Worm (Caenorhabditis elegans) whole organism, early embryonic: Measurements from ENCODE around the gene F52B10.3.

Experiments
- B0310.2 ChIP-seq: sonication (generic microtip); optimal IDR thresholded peaks from 2 replicates; lab custom pipeline; 2016; ENCODE audit warnings: mild to moderate bottlenecking, missing genetic modification characterization, missing compliant biosample characterization
- F13C5.2 ChIP-seq: sonication (generic microtip); optimal IDR thresholded peaks from 2 replicates; lab custom pipeline; 2017; ENCODE audit warnings: mild to moderate bottlenecking, missing genetic modification characterization, inconsistent platforms, missing compliant biosample characterization
- aly-1 ChIP-seq: sonication (generic microtip); optimal IDR thresholded peaks from 2 replicates; lab custom pipeline; 2016; ENCODE audit warnings: missing genetic modification characterization, missing compliant biosample characterization
- ama-1 ChIP-seq: fragments of 150-350 bp; optimal IDR thresholded peaks from 2 replicates; lab custom pipeline; 2014
- ceh-13 ChIP-seq: fragments of 200-800 bp; sonication (Bioruptor generic); optimal IDR thresholded peaks from 2 replicates; lab custom pipeline; 2018; ENCODE audit warnings: mild to moderate bottlenecking, missing genetic modification characterization, missing compliant biosample characterization
- ceh-36 ChIP-seq: sonication (generic microtip); optimal IDR thresholded peaks from 2 replicates; lab custom pipeline; 2016; ENCODE audit warnings: missing genetic modification characterization, inconsistent platforms, missing compliant biosample characterization
- ets-7 ChIP-seq: sonication (generic microtip); optimal IDR thresholded peaks from 2 replicates; lab custom pipeline; 2016; ENCODE audit warnings: missing genotype, missing genetic modification characterization, missing compliant biosample characterization
- flt-1 ChIP-seq: fragments of 200-800 bp; sonication (Bioruptor generic); IDR thresholded peaks from 2 replicates; pipeline ENCODE4 v1.3.6; 2022; ENCODE audit warnings: missing genetic modification characterization, missing compliant biosample characterization
- hmbx-1 ChIP-seq: sonication (generic microtip); optimal IDR thresholded peaks from 2 replicates; lab custom pipeline; 2016; ENCODE audit warnings: mild to moderate bottlenecking, missing genetic modification characterization, missing compliant biosample characterization
- hmg-4 ChIP-seq: fragments of 200-800 bp; sonication (Bioruptor generic); optimal IDR thresholded peaks from 2 replicates; lab custom pipeline; 2018; ENCODE audit warnings: mild to moderate bottlenecking, missing genetic modification characterization, missing compliant biosample characterization
- hnd-1 ChIP-seq: sonication (generic microtip); optimal IDR thresholded peaks from 2 replicates; lab custom pipeline; 2016; ENCODE audit warnings: missing genetic modification characterization, missing compliant biosample characterization
- pes-1 ChIP-seq: fragments of 200-800 bp; sonication (Bioruptor generic); IDR thresholded peaks from 2 replicates; pipeline ENCODE4 v1.3.6; 2022; ENCODE audit warnings: missing genetic modification reagents, missing genetic modification characterization, missing compliant biosample characterization
- scrt-1 ChIP-seq: fragments of 200-800 bp; sonication (Bioruptor generic); IDR thresholded peaks from 2 replicates; pipeline ENCODE4 v1.3.6; 2022; ENCODE audit warnings: missing genetic modification characterization, missing compliant biosample characterization
- sea-1 ChIP-seq: fragments of 200-800 bp; sonication (Bioruptor generic); conservative IDR thresholded peaks from 2 replicates; pipeline ENCODE4 v1.3.6; 2022; ENCODE audit warnings: missing genetic modification characterization, missing compliant biosample characterization
- tbx-11 ChIP-seq: fragments of 200-800 bp; sonication (Bioruptor generic); IDR thresholded peaks from 2 replicates; pipeline ENCODE4 v1.3.6; 2022; ENCODE audit warnings: missing genetic modification characterization, missing compliant biosample characterization
- tbx-37 ChIP-seq: fragments of 200-800 bp; sonication (Bioruptor generic); conservative IDR thresholded peaks from 2 replicates; pipeline ENCODE4 v1.3.6; 2022; ENCODE audit warnings: missing genetic modification reagents, missing genetic modification characterization, missing compliant biosample characterization
- tra-4 ChIP-seq: sonication (generic microtip); optimal IDR thresholded peaks from 2 replicates; lab custom pipeline; 2017; ENCODE audit warnings: missing genetic modification characterization, missing compliant biosample characterization

Gene F52B10.3

ce11 chrX:2898256-2898655 is at the start of gene F52B10.3:
TSS of gene F52B10.3 (minus strand) at chrX:2898356.
- TF ChIP-seq tbx-11 (no peak), F13C5.2 (no peak), pes-1 (GFP tag; lab: Robert Waterston, UW) (no peak), ets-7 (tag; lab: Kevin White, UChicago) (no peak), tbx-37 (no peak), hmbx-1 (tag; lab: Kevin White, UChicago) (no peak), ceh-36 (tag; lab: Kevin White, UChicago) (no peak), flt-1 (GFP tag; lab: Robert Waterston, UW) (no peak), hnd-1 (tag; lab: Kevin White, UChicago) (no peak)

ce11 chrX:2946508-2947005 is 48.4 kb upstream of the F52B10.3 start, which contains the start of the genes Y41G9A.10 and Y41G9A.5:
TSS of gene Y41G9A.10 (minus strand) at chrX:2946558.
TSS of gene Y41G9A.5 (plus strand) at chrX:2946667.
- no peak for TF ChIP-seq B0310.2
- no peak for TF ChIP-seq scrt-1 (GFP tag; lab: Robert Waterston, UW)

- TF ChIP-seq F13C5.2 (no peak), ama-1 (lab: Kevin White, UChicago) (no peak), hmbx-1 (tag; lab: Kevin White, UChicago) (no peak)
Observed at ce11 chrX:2945950-2946349, 47.8 kb upstream of the F52B10.3 start.

- TF ChIP-seq ceh-36 (tag; lab: Kevin White, UChicago) (no peak), sea-1 (GFP tag; lab: Robert Waterston, UW) (no peak), aly-1 (no peak), ceh-13 (GFP tag; lab: Kevin White, UChicago) (no peak), hnd-1 (tag; lab: Kevin White, UChicago) (no peak), pes-1 (GFP tag; lab: Robert Waterston, UW) (no peak), flt-1 (GFP tag; lab: Robert Waterston, UW) (no peak), tra-4 (tag; lab: Kevin White, UChicago) (no peak), F13C5.2 (no peak), scrt-1 (GFP tag; lab: Robert Waterston, UW) (no peak), ama-1 (lab: Kevin White, UChicago) (no peak), B0310.2 (no peak), hmbx-1 (tag; lab: Kevin White, UChicago) (no peak), ets-7 (tag; lab: Kevin White, UChicago) (no peak), tbx-11 (no peak), hmg-4 (GFP tag; lab: Kevin White, UChicago) (no peak), tbx-37 (no peak)
Observed at ce11 chrX:2943611-2944010, 45.5 kb upstream of the F52B10.3 start.

ce11 chrX:2942327-2942726 is 44.2 kb upstream of the F52B10.3 start:
- TF ChIP-seq flt-1 (GFP tag; lab: Robert Waterston, UW) (no peak), B0310.2 (no peak), ceh-13 (GFP tag; lab: Kevin White, UChicago) (no peak), ceh-36 (tag; lab: Kevin White, UChicago) (no peak), sea-1 (GFP tag; lab: Robert Waterston, UW) (no peak), hmg-4 (GFP tag; lab: Kevin White, UChicago) (no peak), tra-4 (tag; lab: Kevin White, UChicago) (no peak)

- TF ChIP-seq B0310.2 (no peak), ets-7 (tag; lab: Kevin White, UChicago) (no peak), tbx-11 (no peak), tra-4 (tag; lab: Kevin White, UChicago) (no peak), hmbx-1 (tag; lab: Kevin White, UChicago) (no peak), ceh-36 (tag; lab: Kevin White, UChicago) (no peak), hnd-1 (tag; lab: Kevin White, UChicago) (no peak), aly-1 (no peak), tbx-37 (no peak), pes-1 (GFP tag; lab: Robert Waterston, UW) (no peak), sea-1 (GFP tag; lab: Robert Waterston, UW) (no peak), ama-1 (lab: Kevin White, UChicago) (no peak), flt-1 (GFP tag; lab: Robert Waterston, UW) (no peak), hmg-4 (GFP tag; lab: Kevin White, UChicago) (no peak)
Observed at ce11 chrX:2940572-2940971, 42.4 kb upstream of the F52B10.3 start, which contains the start of gene pfk-1.1. TSS of gene pfk-1.1 (plus strand) at chrX:2940872.

- TF ChIP-seq aly-1 (no peak), ets-7 (tag; lab: Kevin White, UChicago) (no peak), tra-4 (tag; lab: Kevin White, UChicago) (no peak)
Observed at ce11 chrX:2939526-2939925, 41.4 kb upstream of the F52B10.3 start.

ce11 chrX:2939085-2939484 is 40.9 kb upstream of the F52B10.3 start:
- no peak for TF ChIP-seq hnd-1 (tag; lab: Kevin White, UChicago)
- TF ChIP-seq ceh-36 (tag; lab: Kevin White, UChicago), result no peak
- no peak for TF ChIP-seq ama-1 (lab: Kevin White, UChicago)
- no peak for TF ChIP-seq hmbx-1 (tag; lab: Kevin White, UChicago)
- TF ChIP-seq ets-7 (tag; lab: Kevin White, UChicago), result no peak
- TF ChIP-seq aly-1, result no peak
- TF ChIP-seq ceh-13 (GFP tag; lab: Kevin White, UChicago), result no peak
- TF ChIP-seq tbx-11, result no peak
- no peak for TF ChIP-seq scrt-1 (GFP tag; lab: Robert Waterston, UW)
- TF ChIP-seq B0310.2, result no peak
- no peak for TF ChIP-seq pes-1 (GFP tag; lab: Robert Waterston, UW)
- TF ChIP-seq hmg-4 (GFP tag; lab: Kevin White, UChicago), result no peak
- no peak for TF ChIP-seq F13C5.2
- no peak for TF ChIP-seq tbx-37
- no peak for TF ChIP-seq tra-4 (tag; lab: Kevin White, UChicago)
- no peak for TF ChIP-seq sea-1 (GFP tag; lab: Robert Waterston, UW)
- no peak for TF ChIP-seq flt-1 (GFP tag; lab: Robert Waterston, UW)
